Fruit fly (Drosophila melanogaster): ENCODE measurements around the gene CG14712.

The CG14712 gene

DNA sequence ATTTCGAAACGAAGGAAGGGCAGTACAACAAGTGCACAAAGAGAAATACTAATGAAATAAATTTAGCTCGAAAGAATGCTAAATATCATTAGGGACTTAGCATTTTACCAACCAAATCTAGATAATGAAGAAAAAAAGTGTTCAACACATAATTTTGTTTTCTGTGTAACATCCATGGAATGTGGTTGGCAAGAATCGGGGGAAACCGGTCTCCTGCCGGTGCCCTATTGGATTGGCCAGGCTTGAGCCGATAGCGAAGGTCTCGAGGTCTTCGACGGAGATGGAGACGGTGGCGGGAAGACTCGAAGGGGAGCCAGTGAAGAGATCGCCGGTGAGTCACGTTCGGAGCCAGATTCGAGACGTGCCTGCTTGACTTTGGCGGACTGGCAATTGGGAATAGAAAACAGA is 29.2 kb downstream of the CG14712 start (continued):
- TF ChIP-seq CG4282 (GFP tag; optimal IDR thresholded peaks at IDR 0.05), result no peak
- no peak for TF ChIP-seq fu2 (GFP tag; optimal IDR thresholded peaks at IDR 0.05)
- TF ChIP-seq Awh (GFP tag; IDR thresholded peaks at IDR 0.05), result peak; percentile 24; the same call in 1 of the 2 replicates
- no peak for TF ChIP-seq gt (GFP tag; IDR thresholded peaks at IDR 0.05)
- peak; percentile 68 for TF ChIP-seq CG13894 (tag; optimal IDR thresholded peaks at IDR 0.05)
- TF ChIP-seq Bteb2 (GFP tag; optimal IDR thresholded peaks at IDR 0.05), result peak; percentile 9
- peak; percentile 32 for TF ChIP-seq HLH54F (GFP tag; optimal IDR thresholded peaks at IDR 0.05)
- TF ChIP-seq fru (optimal IDR thresholded peaks at IDR 0.05), result no peak
- no peak for TF ChIP-seq CG7928 (GFP tag; optimal IDR thresholded peaks at IDR 0.05)
- TF ChIP-seq CG1792 (GFP tag; optimal IDR thresholded peaks at IDR 0.05), result no peak
- no peak for TF ChIP-seq HLHmδ (GFP tag; optimal IDR thresholded peaks at IDR 0.05)
- TF ChIP-seq eve (GFP tag; optimal IDR thresholded peaks at IDR 0.05), result no peak
- TF ChIP-seq MESR4 (GFP tag; optimal IDR thresholded peaks at IDR 0.05), result no peak
- peak; percentile 15 for TF ChIP-seq CG15514 (GFP tag; optimal IDR thresholded peaks at IDR 0.05)
- TF ChIP-seq CG1024 (GFP tag; IDR thresholded peaks at IDR 0.05), result no peak
- no peak for TF ChIP-seq dan (GFP tag; IDR thresholded peaks at IDR 0.05)
- no peak for TF ChIP-seq CG18764 (GFP tag; optimal IDR thresholded peaks at IDR 0.05)
- TF ChIP-seq run (tag; optimal IDR thresholded peaks at IDR 0.05), result no peak
- no peak for TF ChIP-seq Fer2 (tag; optimal IDR thresholded peaks at IDR 0.05)
- TF ChIP-seq CG9797 (GFP tag; optimal IDR thresholded peaks at IDR 0.05), result no peak
- TF ChIP-seq CG10209 (GFP tag; optimal IDR thresholded peaks at IDR 0.05), result no peak
- TF ChIP-seq CG6254 (GFP tag; optimal IDR thresholded peaks at IDR 0.05), result no peak
- TF ChIP-seq CG14667 (GFP tag; IDR thresholded peaks at IDR 0.05), result no peak
- no peak for TF ChIP-seq aop (GFP tag; IDR thresholded peaks at IDR 0.05)
- TF ChIP-seq C15 (GFP tag; IDR thresholded peaks at IDR 0.05), result no peak
- TF ChIP-seq E2f1 (GFP tag; IDR thresholded peaks at IDR 0.05), result peak; percentile 33; the same call in 1 of the 2 replicates
- no peak for TF ChIP-seq hbn (GFP tag; IDR thresholded peaks at IDR 0.05; ENCODE audit: partially characterized antibody)
- TF ChIP-seq CG14441 (GFP tag; IDR thresholded peaks at IDR 0.05), result no peak
- TF ChIP-seq bbx (GFP tag; IDR thresholded peaks at IDR 0.05; ENCODE audit: partially characterized antibody), result no peak
- peak; percentile 44 for TF ChIP-seq gro (GFP tag; optimal IDR thresholded peaks at IDR 0.05)
- TF ChIP-seq CG4617 (GFP tag; optimal IDR thresholded peaks at IDR 0.05; ENCODE audit: borderline replicate concordance), result no peak
- TF ChIP-seq CG1647 (GFP tag; optimal IDR thresholded peaks at IDR 0.05), result no peak
- TF ChIP-seq sens (GFP tag), result peak; percentile 81
- peak; percentile 45 for TF ChIP-seq dmrt11E (tag; optimal IDR thresholded peaks at IDR 0.05)
- peak; percentile 79 for TF ChIP-seq Rfx (GFP tag; IDR thresholded peaks at IDR 0.05)
- TF ChIP-seq Ravus (GFP tag; IDR thresholded peaks at IDR 0.05), result no peak
- peak; percentile 27 for TF ChIP-seq CG7786 (GFP tag; optimal IDR thresholded peaks at IDR 0.05)
- TF ChIP-seq CG8359 (GFP tag; optimal IDR thresholded peaks at IDR 0.05; ENCODE audit: borderline replicate concordance), result no peak
- peak; percentile 34 for TF ChIP-seq CG13624 (GFP tag; optimal IDR thresholded peaks at IDR 0.05)
- peak; percentile 77 for TF ChIP-seq kni (GFP tag; optimal IDR thresholded peaks at IDR 0.05)
- TF ChIP-seq CG11696 (GFP tag; IDR thresholded peaks at IDR 0.05), result no peak
- TF ChIP-seq BEAF-32 (GFP tag; optimal IDR thresholded peaks at IDR 0.05), result no peak
- TF ChIP-seq pnt (GFP tag; optimal IDR thresholded peaks at IDR 0.05), result peak; percentile 35
- TF ChIP-seq CG12299 (tag; optimal IDR thresholded peaks at IDR 0.05), result no peak
- no peak for TF ChIP-seq CG15479 (GFP tag; optimal IDR thresholded peaks at IDR 0.05)
- TF ChIP-seq Taf1 (GFP tag; IDR thresholded peaks at IDR 0.05), result peak; percentile 12; the same call in 1 of the 2 replicates
- TF ChIP-seq NfI (GFP tag; optimal IDR thresholded peaks at IDR 0.05), result peak; percentile 27
- TF ChIP-seq CG32532 (GFP tag; IDR thresholded peaks at IDR 0.05), result peak; percentile 66
- no peak for TF ChIP-seq slou (GFP tag; optimal IDR thresholded peaks at IDR 0.05)
- peak; percentile 44 for TF ChIP-seq PHDP (tag; optimal IDR thresholded peaks at IDR 0.05)
- no peak; the same call in 1 of the 2 replicates for TF ChIP-seq CkIIα-i1 (GFP tag; IDR thresholded peaks at IDR 0.05)
- TF ChIP-seq h (optimal IDR thresholded peaks at IDR 0.05), result no peak

All from whole organism, embryonic.